Fruit fly (Drosophila melanogaster) whole organism, adult: Measurements from ENCODE around the gene AIMP2.

Experiments
- CG11617 ChIP-seq: fragments of 200-800 bp; sonication (Bioruptor generic); optimal IDR thresholded peaks from 2 replicates; lab custom pipeline; 2017; ENCODE audit warnings: mild to moderate bottlenecking, missing biosample characterization, missing genetic modification reagents, missing genetic modification characterization
- CG12768 ChIP-seq: fragments of 200-800 bp; sonication (Bioruptor generic); optimal IDR thresholded peaks from 2 replicates; lab custom pipeline; 2017; ENCODE audit warnings: missing biosample characterization, missing genetic modification characterization, mild to moderate bottlenecking, moderate library complexity, missing genetic modification reagents
- CG14711 ChIP-seq: fragments of 200-800 bp; sonication (Bioruptor generic); optimal IDR thresholded peaks from 2 replicates; lab custom pipeline; 2018; ENCODE audit warnings: missing biosample characterization, mild to moderate bottlenecking, missing genetic modification characterization, moderate library complexity
- CG1620 ChIP-seq: fragments of 200-800 bp; sonication (Bioruptor generic); optimal IDR thresholded peaks from 2 replicates; lab custom pipeline; 2016; ENCODE audit warnings: missing biosample characterization, missing genetic modification characterization
- CG33017 ChIP-seq: fragments of 200-800 bp; sonication (Bioruptor generic); optimal IDR thresholded peaks from 2 replicates; lab custom pipeline; 2018; ENCODE audit warnings: missing biosample characterization, mild to moderate bottlenecking, missing genetic modification characterization, moderate library complexity
- CG5204 ChIP-seq: fragments of 200-800 bp; sonication (Bioruptor generic); optimal IDR thresholded peaks from 2 replicates; lab custom pipeline; 2016; ENCODE audit warnings: missing biosample characterization, missing genetic modification characterization
- CG7045 ChIP-seq: fragments of 200-800 bp; sonication (Bioruptor generic); optimal IDR thresholded peaks from 2 replicates; lab custom pipeline; 2017; ENCODE audit warnings: missing biosample characterization, mild to moderate bottlenecking, missing genetic modification characterization
- CG7101 ChIP-seq: fragments of 200-800 bp; sonication (Bioruptor generic); optimal IDR thresholded peaks from 2 replicates; lab custom pipeline; 2018; ENCODE audit warnings: missing biosample characterization, mild to moderate bottlenecking, missing genetic modification characterization, moderate library complexity
- Clk ChIP-seq: fragments of 200-800 bp; sonication (Bioruptor generic); optimal IDR thresholded peaks from 2 replicates; lab custom pipeline; 2017; ENCODE audit warnings: missing biosample characterization, missing genetic modification characterization
- Crg-1 ChIP-seq: fragments of 200-800 bp; sonication (Bioruptor generic); optimal IDR thresholded peaks from 2 replicates; lab custom pipeline; 2016; ENCODE audit warnings: missing biosample characterization, missing genetic modification characterization
- Hr96 ChIP-seq: fragments of 200-800 bp; sonication (Bioruptor generic); optimal IDR thresholded peaks from 2 replicates; lab custom pipeline; 2016; ENCODE audit warnings: missing biosample characterization, missing genetic modification characterization
- Mnt ChIP-seq: fragments of 200-800 bp; sonication (Bioruptor generic); optimal IDR thresholded peaks from 2 replicates; lab custom pipeline; 2016; ENCODE audit warnings: missing biosample characterization, mild to moderate bottlenecking, missing genetic modification characterization
- bab1 ChIP-seq: fragments of 200-800 bp; sonication (Bioruptor generic); optimal IDR thresholded peaks from 3 replicates; lab custom pipeline; 2019; ENCODE audit warnings: missing biosample characterization, mild to moderate bottlenecking, missing genetic modification characterization, moderate library complexity
- cic ChIP-seq: fragments of 200-800 bp; sonication (Bioruptor generic); optimal IDR thresholded peaks from 2 replicates; lab custom pipeline; 2017; ENCODE audit warnings: missing biosample characterization, mild to moderate bottlenecking, missing genetic modification characterization, moderate library complexity
- cnc ChIP-seq, 2 experiments: fragments of >200 bp; optimal IDR thresholded peaks; 2 replicates each; lab custom pipeline; 2017
- kay ChIP-seq: fragments of 200-800 bp; sonication (Bioruptor generic); peaks from one replicate; lab custom pipeline; 2016; ENCODE audit warnings: missing biosample characterization, missing genetic modification characterization, borderline replicate concordance
- ovo ChIP-seq: fragments of 200-800 bp; sonication (Bioruptor generic); optimal IDR thresholded peaks from 2 replicates; lab custom pipeline; 2016; ENCODE audit warnings: missing biosample characterization, missing genetic modification characterization
- pad ChIP-seq: fragments of 200-800 bp; sonication (Bioruptor generic); optimal IDR thresholded peaks from 3 replicates; lab custom pipeline; 2017; ENCODE audit warnings: missing biosample characterization, missing genetic modification characterization, mild to moderate bottlenecking, moderate library complexity, missing genetic modification reagents
- tj ChIP-seq: fragments of 200-800 bp; sonication (Bioruptor generic); optimal IDR thresholded peaks from 3 replicates; lab custom pipeline; 2017; ENCODE audit warnings: missing biosample characterization, mild to moderate bottlenecking, missing genetic modification characterization, moderate library complexity
- toe ChIP-seq: fragments of 200-800 bp; sonication (Bioruptor generic); optimal IDR thresholded peaks from 2 replicates; lab custom pipeline; 2016; ENCODE audit warnings: missing biosample characterization, missing genetic modification characterization

Gene AIMP2

DNA sequence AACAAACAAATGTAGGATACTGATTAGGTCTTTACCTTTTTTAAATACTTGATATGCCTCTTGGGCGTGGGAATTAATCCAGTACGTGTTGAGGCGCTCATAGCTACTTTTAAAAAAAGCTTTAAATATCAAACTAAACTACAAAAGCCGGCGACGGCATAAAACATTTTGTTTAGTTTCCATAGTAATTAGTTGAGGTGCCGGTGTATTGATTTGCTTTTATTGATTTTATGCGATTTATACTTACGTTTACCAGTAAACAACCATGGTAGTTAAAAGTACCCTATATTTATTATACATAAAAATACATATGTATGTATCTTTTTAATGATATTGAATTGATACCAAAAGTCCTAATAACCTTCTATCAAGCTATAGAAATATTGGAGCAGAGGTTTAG lies 29.3 kb downstream of the AIMP2 start, which contains the start of gene CG13449:
Gene CG13449 (minus strand): TSS at position 101 of the 400 bp plus-strand sequence.
- TF ChIP-seq CG5204 (GFP tag; lab: Kevin White, UChicago), result no peak
- no peak for TF ChIP-seq Mnt (GFP tag; lab: Kevin White, UChicago)
- TF ChIP-seq CG1620 (GFP tag; lab: Kevin White, UChicago), result no peak
- TF ChIP-seq ovo (GFP tag; lab: Kevin White, UChicago), result no peak
- no peak for TF ChIP-seq cnc (optimal IDR thresholded peaks at IDR 0.05; lab: Kevin White, UChicago)
- no peak for TF ChIP-seq CG12768 (GFP tag; lab: Kevin White, UChicago)
- TF ChIP-seq pad (GFP tag; lab: Kevin White, UChicago), result no peak
- TF ChIP-seq CG7045 (GFP tag; lab: Kevin White, UChicago), result no peak
- TF ChIP-seq Crg-1 (GFP tag; lab: Kevin White, UChicago), result no peak
- TF ChIP-seq toe (GFP tag; lab: Kevin White, UChicago), result no peak
- no peak for TF ChIP-seq bab1 (GFP tag; lab: Kevin White, UChicago)

DNA sequence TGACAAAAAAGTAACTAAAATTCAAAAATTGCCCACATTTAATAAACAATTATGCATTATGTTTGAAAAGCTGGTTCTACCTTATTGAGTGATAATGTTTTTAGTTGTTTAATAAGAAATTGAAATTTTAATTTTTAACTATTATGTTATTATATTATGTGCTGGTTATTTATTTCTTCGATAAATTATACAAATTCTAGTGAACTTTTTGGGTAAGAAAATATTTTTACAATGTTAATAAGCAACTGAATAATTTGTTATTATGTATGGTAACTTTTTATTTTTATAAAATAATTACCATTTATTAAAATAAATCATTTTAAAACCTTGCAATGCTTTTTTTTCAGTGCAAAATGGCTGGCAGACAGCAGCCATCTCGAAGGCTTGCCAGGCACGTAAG lies 33.1 kb downstream of the AIMP2 start:
- TF ChIP-seq Clk (GFP tag; lab: Kevin White, UChicago) (no peak), Mnt (GFP tag; lab: Kevin White, UChicago) (no peak), CG1620 (GFP tag; lab: Kevin White, UChicago) (no peak), Hr96 (GFP tag; lab: Kevin White, UChicago) (no peak), CG7101 (tag; lab: Kevin White, UChicago) (no peak), Crg-1 (GFP tag; lab: Kevin White, UChicago) (no peak), bab1 (GFP tag; lab: Kevin White, UChicago) (no peak), cnc (optimal IDR thresholded peaks at IDR 0.05; lab: Kevin White, UChicago) (no peak), CG7045 (GFP tag; lab: Kevin White, UChicago) (no peak), toe (GFP tag; lab: Kevin White, UChicago) (no peak), cic (GFP tag; lab: Kevin White, UChicago) (no peak), CG14711 (tag; lab: Kevin White, UChicago) (no peak), ovo (GFP tag; lab: Kevin White, UChicago) (no peak), tj (GFP tag; lab: Kevin White, UChicago) (no peak), CG5204 (GFP tag; lab: Kevin White, UChicago) (no peak)

- TF ChIP-seq cnc (optimal IDR thresholded peaks at IDR 0.05; lab: Kevin White, UChicago), result no peak
- no peak for TF ChIP-seq toe (GFP tag; lab: Kevin White, UChicago)
- TF ChIP-seq CG14711 (tag; lab: Kevin White, UChicago), result no peak
- TF ChIP-seq Crg-1 (GFP tag; lab: Kevin White, UChicago), result no peak
- no peak for TF ChIP-seq CG7101 (tag; lab: Kevin White, UChicago)
- TF ChIP-seq CG11617 (GFP tag; lab: Kevin White, UChicago), result no peak
- TF ChIP-seq Mnt (GFP tag; lab: Kevin White, UChicago), result no peak
- no peak for TF ChIP-seq ovo (GFP tag; lab: Kevin White, UChicago)
- TF ChIP-seq CG33017 (tag; lab: Kevin White, UChicago), result no peak
- TF ChIP-seq Clk (GFP tag; lab: Kevin White, UChicago), result no peak
- TF ChIP-seq tj (GFP tag; lab: Kevin White, UChicago), result no peak
- no peak for TF ChIP-seq cic (GFP tag; lab: Kevin White, UChicago)
- TF ChIP-seq CG5204 (GFP tag; lab: Kevin White, UChicago), result no peak
- no peak for TF ChIP-seq pad (GFP tag; lab: Kevin White, UChicago)
Measured at dm6 chr3L:15616900-15617299, 33.5 kb downstream of the AIMP2 start.

DNA sequence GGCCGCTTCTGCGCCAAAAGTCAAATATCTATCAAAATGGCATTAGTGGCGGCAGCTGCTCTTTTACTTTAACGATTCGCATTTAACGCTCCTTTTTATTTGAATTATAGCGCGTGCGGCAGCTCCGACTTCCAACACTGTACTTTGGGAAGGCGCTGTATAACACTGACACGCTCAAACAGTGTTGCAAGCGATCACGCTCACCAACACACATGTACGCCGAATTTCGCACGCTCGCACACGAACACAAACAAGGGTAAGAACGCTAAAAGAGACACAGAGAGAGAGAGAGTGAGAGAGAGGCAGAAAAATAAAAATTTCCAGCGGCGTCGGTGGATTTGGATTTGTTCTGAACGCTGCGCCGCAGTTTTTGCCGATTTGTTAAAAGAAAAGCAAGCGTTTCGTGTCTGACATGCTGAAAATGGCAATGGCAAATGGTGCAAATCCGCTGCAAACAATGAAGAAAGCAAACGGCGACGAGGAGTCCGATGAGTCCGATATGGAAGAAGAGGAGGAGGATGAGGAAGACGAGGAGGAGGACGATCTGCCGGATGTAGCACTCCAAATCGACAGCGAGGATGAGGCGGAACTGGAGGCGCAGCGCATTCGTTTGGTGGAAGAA lies 36.3 kb downstream of the AIMP2 start, which contains the start of gene Phs:
Gene Phs (plus strand): TSS at position 276 of the 622 bp plus-strand sequence.
- peak; percentile 52 for TF ChIP-seq CG11617 (GFP tag; lab: Kevin White, UChicago)
- peak; percentile 69 for TF ChIP-seq CG14711 (tag; lab: Kevin White, UChicago)
- TF ChIP-seq pad (GFP tag; lab: Kevin White, UChicago), result peak; percentile 90
- no peak for TF ChIP-seq cnc (optimal IDR thresholded peaks at IDR 0.05; lab: Kevin White, UChicago)
- peak; percentile 97 for TF ChIP-seq CG1620 (GFP tag; lab: Kevin White, UChicago)
- no peak for TF ChIP-seq kay (GFP tag; lab: Kevin White, UChicago)
- peak; percentile 86 for TF ChIP-seq Mnt (GFP tag; lab: Kevin White, UChicago)
- TF ChIP-seq CG33017 (tag; lab: Kevin White, UChicago), result peak; percentile 67
- peak; percentile 53 for TF ChIP-seq cic (GFP tag; lab: Kevin White, UChicago)
- TF ChIP-seq Hr96 (GFP tag; lab: Kevin White, UChicago), result peak; percentile 84
- peak; percentile 77 for TF ChIP-seq tj (GFP tag; lab: Kevin White, UChicago)
- TF ChIP-seq CG7045 (GFP tag; lab: Kevin White, UChicago), result peak; percentile 77
- peak; percentile 81 for TF ChIP-seq CG5204 (GFP tag; lab: Kevin White, UChicago)
- TF ChIP-seq CG12768 (GFP tag; lab: Kevin White, UChicago), result peak; percentile 86
- TF ChIP-seq toe (GFP tag; lab: Kevin White, UChicago), result peak; percentile 82
- peak; percentile 97 for TF ChIP-seq Crg-1 (GFP tag; lab: Kevin White, UChicago)
- peak; percentile 82 for TF ChIP-seq Clk (GFP tag; lab: Kevin White, UChicago)
- TF ChIP-seq bab1 (GFP tag; lab: Kevin White, UChicago), result peak; percentile 20
- TF ChIP-seq ovo (GFP tag; lab: Kevin White, UChicago), result peak; percentile 73
- peak; percentile 85 for TF ChIP-seq CG7101 (tag; lab: Kevin White, UChicago)

dm6 chr3L:15624097-15624496 lies 40.7 kb downstream of the AIMP2 start:
- TF ChIP-seq pad (GFP tag; lab: Kevin White, UChicago) (no peak), CG1620 (GFP tag; lab: Kevin White, UChicago) (no peak), CG7101 (tag; lab: Kevin White, UChicago) (no peak), Hr96 (GFP tag; lab: Kevin White, UChicago) (no peak), cic (GFP tag; lab: Kevin White, UChicago) (no peak), toe (GFP tag; lab: Kevin White, UChicago) (no peak), CG33017 (tag; lab: Kevin White, UChicago) (no peak), CG12768 (GFP tag; lab: Kevin White, UChicago) (no peak), CG14711 (tag; lab: Kevin White, UChicago) (no peak), CG11617 (GFP tag; lab: Kevin White, UChicago) (no peak), tj (GFP tag; lab: Kevin White, UChicago) (no peak), Crg-1 (GFP tag; lab: Kevin White, UChicago) (no peak), CG7045 (GFP tag; lab: Kevin White, UChicago) (no peak), Mnt (GFP tag; lab: Kevin White, UChicago) (no peak), ovo (GFP tag; lab: Kevin White, UChicago) (no peak), bab1 (GFP tag; lab: Kevin White, UChicago) (no peak), kay (GFP tag; lab: Kevin White, UChicago) (no peak)
